Worm (Caenorhabditis elegans) whole organism, young adult: ENCODE measurements around the gene Y49F6B.14.

ENCODE experiments used
- B0261.1 ChIP-seq: sonication (generic microtip); optimal IDR thresholded peaks from 2 replicates; lab custom pipeline; 2016; ENCODE audit warnings: mild to moderate bottlenecking, missing genetic modification characterization, moderate library complexity, missing compliant biosample characterization
- B0336.3 ChIP-seq: fragments of 200-800 bp; sonication (Bioruptor generic); IDR thresholded peaks from 2 replicates; pipeline ENCODE4 v1.3.6; 2022; ENCODE audit warnings: missing genetic modification characterization, missing compliant biosample characterization
- C17E4.6 ChIP-seq: fragments of 200-800 bp; sonication (Bioruptor generic); IDR thresholded peaks from 2 replicates; pipeline ENCODE4 v1.3.6; 2022; ENCODE audit warnings: missing genetic modification reagents, missing genetic modification characterization, missing compliant biosample characterization
- F37B4.10 ChIP-seq: fragments of 200-800 bp; sonication (Bioruptor generic); IDR thresholded peaks from 2 replicates; pipeline ENCODE4 v1.3.6; 2022; ENCODE audit warnings: missing genetic modification characterization, missing compliant biosample characterization
- F49E8.2 ChIP-seq: sonication (generic microtip); optimal IDR thresholded peaks from 3 replicates; lab custom pipeline; 2017; ENCODE audit warnings: missing genetic modification characterization, mild to moderate bottlenecking, missing compliant biosample characterization, antibody characterized with exemption, moderate library complexity; ENCODE audit not compliant: insufficient read depth
- F57C9.4 ChIP-seq: sonication (generic microtip); optimal IDR thresholded peaks from 2 replicates; lab custom pipeline; 2017; ENCODE audit warnings: mild to moderate bottlenecking, missing genetic modification characterization, missing compliant biosample characterization
- T07F8.4 ChIP-seq: sonication (generic microtip); optimal IDR thresholded peaks from 2 replicates; lab custom pipeline; 2016; ENCODE audit warnings: mild to moderate bottlenecking, missing genetic modification characterization, moderate library complexity, missing compliant biosample characterization
- Y53G8AR.9 ChIP-seq: fragments of 200-800 bp; sonication (Bioruptor generic); conservative IDR thresholded peaks from 2 replicates; pipeline ENCODE4 v1.3.6; 2022; ENCODE audit warnings: missing genetic modification reagents, missing genetic modification characterization, missing compliant biosample characterization
- Y56A3A.18 ChIP-seq: fragments of 200-800 bp; sonication (Bioruptor generic); IDR thresholded peaks from 2 replicates; pipeline ENCODE4 v1.3.6; 2022; ENCODE audit warnings: missing genetic modification reagents, missing genetic modification characterization, missing compliant biosample characterization
- Y95B8A.8 ChIP-seq: fragments of 200-800 bp; sonication (Bioruptor generic); IDR thresholded peaks from 2 replicates; pipeline ENCODE4 v1.3.6; 2022; ENCODE audit warnings: missing genetic modification reagents, missing genetic modification characterization, missing compliant biosample characterization
- ZK185.1 ChIP-seq: sonication (generic microtip); optimal IDR thresholded peaks from 2 replicates; lab custom pipeline; 2016; ENCODE audit warnings: mild to moderate bottlenecking, missing genetic modification characterization, missing compliant biosample characterization; ENCODE audit not compliant: poor library complexity, severe bottlenecking
- attf-3 ChIP-seq: fragments of 200-800 bp; sonication (Bioruptor generic); conservative IDR thresholded peaks from 2 replicates; pipeline ENCODE4 v1.3.6; 2022; ENCODE audit warnings: missing genetic modification reagents, missing genetic modification characterization, missing compliant biosample characterization
- bed-1 ChIP-seq: fragments of 200-800 bp; sonication (Bioruptor generic); IDR thresholded peaks from 2 replicates; pipeline ENCODE4 v1.3.6; 2022; ENCODE audit warnings: missing genetic modification reagents, missing genetic modification characterization, missing compliant biosample characterization
- ccch-3 ChIP-seq: fragments of 200-800 bp; sonication (Bioruptor generic); optimal IDR thresholded peaks from 2 replicates; lab custom pipeline; 2018; ENCODE audit warnings: mild to moderate bottlenecking, missing genetic modification characterization, missing compliant biosample characterization
- cebp-1 ChIP-seq, 2 experiments: fragments of 200-800 bp in 1 of 2; sonication (Bioruptor generic) in 1 of 2; sonication (generic microtip) in 1 of 2; IDR thresholded peaks in 1 of 2; optimal IDR thresholded peaks in 1 of 2; 2 replicates each; pipeline versions ENCODE4 v1.3.6 to Lab custom; 2017 to 2022; ENCODE audit warnings: missing compliant biosample characterization in 2 of 2, missing genetic modification characterization in 2 of 2, mild to moderate bottlenecking in 1 of 2, missing genetic modification reagents in 1 of 2, moderate library complexity in 1 of 2
- cebp-2 ChIP-seq: fragments of 200-800 bp; sonication (Bioruptor generic); IDR thresholded peaks from 2 replicates; pipeline ENCODE4 v1.3.6; 2022; ENCODE audit warnings: missing genetic modification characterization, missing compliant biosample characterization
- ceh-100 ChIP-seq: fragments of 200-800 bp; sonication (Bioruptor generic); IDR thresholded peaks from 2 replicates; pipeline ENCODE4 v1.3.6; 2022; ENCODE audit warnings: missing genetic modification reagents, missing genetic modification characterization, missing compliant biosample characterization
- ceh-40 ChIP-seq: fragments of 200-800 bp; sonication (Bioruptor generic); IDR thresholded peaks from 2 replicates; pipeline ENCODE4 v1.3.6; 2022; ENCODE audit warnings: missing genetic modification characterization, missing compliant biosample characterization
- die-1 ChIP-seq: sonication (generic microtip); optimal IDR thresholded peaks from 2 replicates; lab custom pipeline; 2016; ENCODE audit warnings: missing genotype, mild to moderate bottlenecking, missing genetic modification characterization, missing compliant biosample characterization
- dpl-1 ChIP-seq: fragments of 150-350 bp; optimal IDR thresholded peaks from 2 replicates; lab custom pipeline; 2014; ENCODE audit warnings: missing biosample characterization, missing genetic modification reagents, missing genetic modification characterization
- egl-18 ChIP-seq: fragments of 200-800 bp; sonication (Bioruptor generic); IDR thresholded peaks from 2 replicates; pipeline ENCODE4 v1.3.6; 2022; ENCODE audit warnings: missing genetic modification reagents, missing genetic modification characterization, missing compliant biosample characterization
- ekl-4 ChIP-seq: fragments of 200-800 bp; sonication (Bioruptor generic); IDR thresholded peaks from 2 replicates; pipeline ENCODE4 v1.3.6; 2022; ENCODE audit warnings: missing genetic modification reagents, missing genetic modification characterization, missing compliant biosample characterization
- hmg-1.2 ChIP-seq: fragments of 200-800 bp; sonication (Bioruptor generic); IDR thresholded peaks from 2 replicates; pipeline ENCODE4 v1.3.6; 2022; ENCODE audit warnings: missing genetic modification reagents, missing genetic modification characterization, missing compliant biosample characterization
- hsf-1 ChIP-seq: fragments of 200-800 bp; sonication (Bioruptor generic); IDR thresholded peaks from 2 replicates; pipeline ENCODE4 v1.3.6; 2022; ENCODE audit warnings: missing genetic modification reagents, missing genetic modification characterization, missing compliant biosample characterization
- lin-40 ChIP-seq: sonication (generic microtip); optimal IDR thresholded peaks from 2 replicates; lab custom pipeline; 2016; ENCODE audit warnings: missing genetic modification characterization, mild to moderate bottlenecking, missing compliant biosample characterization, missing genotype, missing genetic modification reagents
- lir-1 ChIP-seq: fragments of 200-800 bp; sonication (Bioruptor generic); conservative IDR thresholded peaks from 2 replicates; pipeline ENCODE4 v1.3.6; 2022; ENCODE audit warnings: missing genetic modification reagents, missing genetic modification characterization, missing compliant biosample characterization
- madf-3 ChIP-seq: fragments of 200-800 bp; sonication (Bioruptor generic); IDR thresholded peaks from 2 replicates; pipeline ENCODE4 v1.3.6; 2022; ENCODE audit warnings: missing genetic modification reagents, missing genetic modification characterization, missing compliant biosample characterization
- mcd-1 ChIP-seq: fragments of 200-800 bp; sonication (Bioruptor generic); IDR thresholded peaks from 2 replicates; pipeline ENCODE4 v1.3.6; 2022; ENCODE audit warnings: missing genetic modification reagents, missing genetic modification characterization, missing compliant biosample characterization
- mes-4 ChIP-seq: sonication (generic microtip); optimal IDR thresholded peaks from 2 replicates; lab custom pipeline; 2016; ENCODE audit warnings: missing genotype, missing genetic modification characterization, missing compliant biosample characterization
- nfya-1 ChIP-seq: sonication (generic microtip); optimal IDR thresholded peaks from 2 replicates; lab custom pipeline; 2017; ENCODE audit warnings: antibody characterized with exemption, missing compliant biosample characterization, missing genetic modification characterization, borderline replicate concordance; ENCODE audit not compliant: insufficient read depth
- nfya-2 ChIP-seq: fragments of 200-800 bp; sonication (Bioruptor generic); IDR thresholded peaks from 2 replicates; pipeline ENCODE4 v1.3.6; 2022; ENCODE audit warnings: missing genetic modification reagents, missing genetic modification characterization, missing compliant biosample characterization
- nhr-120 ChIP-seq: fragments of 200-800 bp; sonication (Bioruptor generic); IDR thresholded peaks from 2 replicates; pipeline ENCODE4 v1.3.6; 2022; ENCODE audit warnings: missing genetic modification characterization, missing compliant biosample characterization
- rec-8 ChIP-seq, 2 experiments: sonication (generic microtip); optimal IDR thresholded peaks; 2 replicates each; lab custom pipeline; 2016; ENCODE audit warnings: mild to moderate bottlenecking in 2 of 2, missing genetic modification characterization in 2 of 2, missing genetic modification reagents in 2 of 2, missing genotype in 2 of 2, missing biosample characterization in 1 of 2, missing compliant biosample characterization in 1 of 2, moderate library complexity in 1 of 2
- snpc-3.4 ChIP-seq: sonication (generic microtip); optimal IDR thresholded peaks from 2 replicates; lab custom pipeline; 2017; ENCODE audit warnings: missing genetic modification characterization, mild to moderate bottlenecking, missing compliant biosample characterization, antibody characterized with exemption, moderate library complexity, missing genotype, missing genetic modification reagents
- tbx-9 ChIP-seq: sonication (generic microtip); optimal IDR thresholded peaks from 2 replicates; lab custom pipeline; 2016; ENCODE audit warnings: borderline replicate concordance, missing genetic modification characterization, inconsistent platforms, missing compliant biosample characterization
- xnd-1 ChIP-seq: sonication (generic microtip); optimal IDR thresholded peaks from 2 replicates; lab custom pipeline; 2016; ENCODE audit warnings: missing genotype, missing genetic modification reagents, missing genetic modification characterization, missing compliant biosample characterization
- zfh-2 ChIP-seq: fragments of 200-800 bp; sonication (Bioruptor generic); conservative IDR thresholded peaks from 2 replicates; pipeline ENCODE4 v1.3.6; 2022; ENCODE audit warnings: missing genetic modification reagents, missing genetic modification characterization, missing compliant biosample characterization
- zim-3 ChIP-seq: sonication (generic microtip); optimal IDR thresholded peaks from 2 replicates; lab custom pipeline; 2017; ENCODE audit warnings: mild to moderate bottlenecking, missing genetic modification characterization, moderate library complexity, missing compliant biosample characterization

Gene Y49F6B.14

DNA sequence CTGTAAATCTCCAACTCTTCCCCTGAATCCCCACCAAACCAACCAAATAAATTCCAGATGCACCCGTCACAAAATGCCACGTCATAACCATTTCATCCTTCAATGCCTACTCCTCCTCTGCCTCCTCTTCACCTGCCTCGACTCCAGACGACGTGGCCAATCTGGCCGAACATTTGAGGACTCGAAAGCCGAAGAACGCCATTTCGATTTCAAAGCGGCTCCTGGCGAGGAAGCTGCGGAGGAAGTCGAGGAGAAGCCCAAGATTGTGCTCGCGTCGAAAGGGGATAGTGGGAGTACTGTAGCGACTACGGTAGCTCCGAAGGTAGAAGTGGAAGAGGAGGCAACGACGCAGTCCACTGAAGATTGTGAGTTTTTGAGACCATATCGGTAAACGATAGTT, 42.1 kb upstream of the Y49F6B.14 start, which contains the start of gene lgc-45:
Gene lgc-45 (plus strand): TSS at position 56 of the 400 bp plus-strand sequence.
- peak; percentile 72 for TF ChIP-seq zfh-2
- TF ChIP-seq bed-1 (GFP tag; lab: Robert Waterston, UW) = no peak
- TF ChIP-seq snpc-3.4 (tag; lab: Kevin White, UChicago) = no peak
- TF ChIP-seq C17E4.6 (GFP tag; lab: Robert Waterston, UW) = no peak
- TF ChIP-seq ekl-4 (GFP tag; lab: Robert Waterston, UW) = no peak
- no peak for TF ChIP-seq mcd-1
- no peak for TF ChIP-seq F49E8.2 (tag; lab: Kevin White, UChicago)
- TF ChIP-seq B0336.3 = no peak

DNA sequence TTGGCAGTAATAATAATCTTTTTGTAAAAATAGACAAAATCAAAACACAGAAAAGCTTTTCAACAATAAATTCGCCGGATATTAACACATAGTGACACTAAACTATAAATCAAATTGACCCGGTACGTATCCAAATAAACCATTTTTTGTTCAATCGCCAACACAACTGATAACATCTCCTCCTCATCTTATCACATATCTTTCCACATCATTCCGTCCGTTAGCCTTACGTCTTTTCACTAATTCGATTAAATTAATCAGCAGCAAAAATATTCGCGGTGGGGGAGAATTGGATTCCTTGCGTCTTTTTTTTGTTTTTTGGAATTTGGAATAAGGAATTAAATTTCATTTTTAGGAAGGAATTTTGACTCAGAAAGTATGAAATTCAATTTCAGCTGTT, 41.3 kb upstream of the Y49F6B.14 start:
- TF ChIP-seq attf-3 (GFP tag; lab: Robert Waterston, UW) (no peak), nfya-1 (tag; lab: Kevin White, UChicago) (no peak), ceh-40 (GFP tag; lab: Robert Waterston, UW) (no peak), zim-3 (tag; lab: Kevin White, UChicago) (no peak), ceh-100 (GFP tag; lab: Robert Waterston, UW) (no peak), nhr-120 (no peak), Y56A3A.18 (GFP tag; lab: Robert Waterston, UW) (no peak), T07F8.4 (no peak), tbx-9 (tag; lab: Kevin White, UChicago) (no peak), F37B4.10 (GFP tag; lab: Robert Waterston, UW) (no peak), ccch-3 (GFP tag; lab: Kevin White, UChicago) (no peak), xnd-1 (tag; lab: Kevin White, UChicago) (no peak), cebp-1 (GFP tag; IDR thresholded peaks at IDR 0.05; lab: Robert Waterston, UW) (no peak), cebp-1 (tag; optimal IDR thresholded peaks at IDR 0.05; lab: Kevin White, UChicago) (no peak), mcd-1 (no peak), F57C9.4 (tag; lab: Kevin White, UChicago) (no peak), cebp-2 (GFP tag; lab: Robert Waterston, UW) (no peak)

DNA sequence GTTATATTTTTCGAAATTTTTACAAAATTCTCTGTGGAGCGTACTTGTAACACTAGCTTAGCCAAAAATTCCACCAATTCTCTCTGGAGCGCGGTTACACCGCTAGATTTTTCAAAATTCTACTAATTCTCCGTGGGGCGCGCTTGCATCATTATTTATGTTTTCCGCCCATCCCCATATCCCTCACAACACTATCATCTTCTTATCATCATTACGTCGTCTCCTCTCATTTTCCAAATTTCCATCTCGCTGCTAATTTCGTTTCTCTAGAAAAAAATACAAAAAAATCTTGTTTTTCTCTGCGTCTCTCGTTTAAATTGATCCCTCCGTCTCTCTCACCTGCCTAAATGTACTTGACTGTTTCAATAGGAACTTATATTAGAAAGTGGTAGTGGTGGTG, 40.0 kb upstream of the Y49F6B.14 start:
- TF ChIP-seq dpl-1 (GFP tag; lab: Kevin White, UChicago) (no peak), bed-1 (GFP tag; lab: Robert Waterston, UW) (no peak), zfh-2 (no peak), snpc-3.4 (tag; lab: Kevin White, UChicago) (no peak), hmg-1.2 (GFP tag; lab: Robert Waterston, UW) (peak; percentile 23; the same call in 1 of the 2 replicates), rec-8 (tag; optimal IDR thresholded peaks at IDR 0.05; lab: Kevin White, UChicago) (no peak), ccch-3 (GFP tag; lab: Kevin White, UChicago) (no peak), nfya-2 (GFP tag; lab: Robert Waterston, UW) (no peak), lir-1 (GFP tag; lab: Robert Waterston, UW) (no peak), tbx-9 (tag; lab: Kevin White, UChicago) (no peak), die-1 (tag; lab: Kevin White, UChicago) (no peak), mes-4 (tag; lab: Kevin White, UChicago) (no peak), egl-18 (no peak), hsf-1 (no peak), madf-3 (GFP tag; lab: Robert Waterston, UW) (no peak), C17E4.6 (GFP tag; lab: Robert Waterston, UW) (no peak), B0261.1 (tag; lab: Kevin White, UChicago) (no peak), mcd-1 (peak; percentile 49), Y95B8A.8 (no peak), Y53G8AR.9 (GFP tag; lab: Robert Waterston, UW) (no peak), ekl-4 (GFP tag; lab: Robert Waterston, UW) (no peak), B0336.3 (no peak), ZK185.1 (no peak), lin-40 (peak; percentile 12)
